Fruit fly (Drosophila melanogaster): ENCODE results near the gene Droj2.

Gene Droj2

DNA sequence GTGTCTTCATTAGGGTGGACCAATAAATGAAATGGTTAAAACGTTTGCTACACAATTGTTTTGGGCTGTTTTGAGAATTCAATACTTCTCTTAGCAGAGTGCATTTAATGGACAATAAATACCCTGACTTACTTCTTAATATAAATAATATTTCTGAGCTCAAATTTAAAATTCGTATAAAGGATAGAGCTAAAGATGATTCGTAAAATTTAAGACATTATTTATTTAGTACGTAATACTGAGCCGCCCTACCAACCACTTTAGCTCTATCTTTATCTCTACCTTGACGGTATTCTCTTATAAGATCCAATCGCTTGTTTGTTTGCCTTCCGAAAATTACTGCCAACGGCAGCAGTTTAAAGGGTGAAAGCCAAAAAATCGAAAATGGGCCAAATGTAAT, 51.7 kb downstream of the Droj2 start (continued):
- TF ChIP-seq CG2875 (GFP tag; optimal IDR thresholded peaks at IDR 0.05) (peak; percentile 74), scrt (GFP tag; optimal IDR thresholded peaks at IDR 0.05) (peak; percentile 38), ems (GFP tag; optimal IDR thresholded peaks at IDR 0.05) (no peak), repo (GFP tag; optimal IDR thresholded peaks at IDR 0.05) (no peak), Six4 (GFP tag; optimal IDR thresholded peaks at IDR 0.05) (peak; percentile 42), CG2199 (GFP tag; IDR thresholded peaks at IDR 0.05) (0 out of 3 replicates have a peak, but pooled peaks have one; percentile 43), Awh (GFP tag; IDR thresholded peaks at IDR 0.05) (peak; percentile 69), trem (tag; optimal IDR thresholded peaks at IDR 0.05) (peak; percentile 74), dan (GFP tag; IDR thresholded peaks at IDR 0.05) (no peak), ssp (GFP tag; IDR thresholded peaks at IDR 0.05) (no peak; the same call in 1 of the 2 replicates), CG31365 (tag; optimal IDR thresholded peaks at IDR 0.05) (peak; percentile 37), gsb (GFP tag; IDR thresholded peaks at IDR 0.05) (peak; percentile 39; the same call in 1 of the 2 replicates), ftz-f1 (GFP tag; optimal IDR thresholded peaks at IDR 0.05) (no peak), CG10543 (GFP tag; optimal IDR thresholded peaks at IDR 0.05) (peak; percentile 15), her (GFP tag; optimal IDR thresholded peaks at IDR 0.05) (peak; percentile 5), MBD-R2 (GFP tag; IDR thresholded peaks at IDR 0.05) (peak; percentile 9; the same call in 1 of the 2 replicates), kni (GFP tag; optimal IDR thresholded peaks at IDR 0.05) (no peak), luna (GFP tag; optimal IDR thresholded peaks at IDR 0.05) (peak; percentile 47), B-H2 (GFP tag; optimal IDR thresholded peaks at IDR 0.05) (peak; percentile 21), CG18476 (GFP tag; optimal IDR thresholded peaks at IDR 0.05) (no peak), zen2 (GFP tag; IDR thresholded peaks at IDR 0.05; ENCODE audit: partially characterized antibody) (no peak), Atf-2 (GFP tag; optimal IDR thresholded peaks at IDR 0.05) (peak; percentile 29), slp2 (GFP tag; optimal IDR thresholded peaks at IDR 0.05) (no peak), ewg (GFP tag; optimal IDR thresholded peaks at IDR 0.05) (peak; percentile 74), gcm (GFP tag; optimal IDR thresholded peaks at IDR 0.05) (peak; percentile 89), CG43689 (GFP tag; IDR thresholded peaks at IDR 0.05) (peak; percentile 47; the same call in 1 of the 2 replicates), CG11398 (GFP tag; optimal IDR thresholded peaks at IDR 0.05) (no peak), mirr (GFP tag; optimal IDR thresholded peaks at IDR 0.05) (peak; percentile 16), CG12769 (tag; optimal IDR thresholded peaks at IDR 0.05) (peak; percentile 82), nerfin-2 (GFP tag; IDR thresholded peaks at IDR 0.05; ENCODE audit: partially characterized antibody) (no peak), D19A (tag; optimal IDR thresholded peaks at IDR 0.05) (peak; percentile 78), dpn (GFP tag; optimal IDR thresholded peaks at IDR 0.05) (peak; percentile 47 to 86), CG30403 (GFP tag; optimal IDR thresholded peaks at IDR 0.05) (peak; percentile 82), vfl (GFP tag; optimal IDR thresholded peaks at IDR 0.05) (peak; percentile 20), Hr3 (GFP tag; optimal IDR thresholded peaks at IDR 0.05) (peak; percentile 66), CG4617 (GFP tag; optimal IDR thresholded peaks at IDR 0.05; ENCODE audit: borderline replicate concordance) (peak; percentile 50), TFAM (GFP tag; optimal IDR thresholded peaks at IDR 0.05) (no peak), Atf6 (GFP tag; IDR thresholded peaks at IDR 0.05) (peak; percentile 85), disco-r (GFP tag; optimal IDR thresholded peaks at IDR 0.05) (no peak), E2f1 (GFP tag; IDR thresholded peaks at IDR 0.05) (peak; percentile 63), danr (GFP tag; IDR thresholded peaks at IDR 0.05) (no peak), CG2116 (GFP tag; optimal IDR thresholded peaks at IDR 0.05) (peak; percentile 66), CG15696 (tag; optimal IDR thresholded peaks at IDR 0.05) (peak; percentile 78), caup (GFP tag; optimal IDR thresholded peaks at IDR 0.05; ENCODE audit: severe bottlenecking) (peak; percentile 70), dm (GFP tag; optimal IDR thresholded peaks at IDR 0.05) (peak; percentile 19), CG9932 (GFP tag; IDR thresholded peaks at IDR 0.05) (peak; percentile 53), CG16813 (GFP tag; IDR thresholded peaks at IDR 0.05; ENCODE audit: partially characterized antibody) (no peak), row (GFP tag; IDR thresholded peaks at IDR 0.05) (peak; percentile 87), CG30020 (tag; optimal IDR thresholded peaks at IDR 0.05) (peak; percentile 64), hb (GFP tag; IDR thresholded peaks at IDR 0.05; ENCODE audit: partially characterized antibody) (no peak), zfh1 (GFP tag; IDR thresholded peaks at IDR 0.05) (peak; percentile 62; the same call in 2 of the 3 replicates)
